Worm (Caenorhabditis elegans) whole organism, L4 larva: ENCODE results near the gene npax-4.

ENCODE experiments used
- F26F4.8 ChIP-seq: fragments of 200-800 bp; sonication (Bioruptor generic); conservative IDR thresholded peaks from 2 replicates; pipeline ENCODE4 v1.3.6; 2022; ENCODE audit warnings: missing genetic modification characterization, missing compliant biosample characterization
- F44E2.7 ChIP-seq: fragments of 200-800 bp; sonication (Bioruptor generic); IDR thresholded peaks from 2 replicates; pipeline ENCODE4 v2.1.2; 2022; ENCODE audit warnings: missing genetic modification characterization, missing compliant biosample characterization
- T20F7.1 ChIP-seq: fragments of 200-800 bp; sonication (Bioruptor generic); optimal IDR thresholded peaks from 2 replicates; lab custom pipeline; 2018; ENCODE audit warnings: mild to moderate bottlenecking, missing genetic modification characterization, missing compliant biosample characterization
- aha-1 ChIP-seq: fragments of 150-350 bp; peaks from one replicate; lab custom pipeline; 2014; ENCODE audit warnings: missing biosample characterization, missing genetic modification characterization
- ctbp-1 ChIP-seq: fragments of 200-800 bp; sonication (Bioruptor generic); IDR thresholded peaks from 2 replicates; pipeline ENCODE4 v1.3.6; 2022; ENCODE audit warnings: missing genetic modification reagents, missing genetic modification characterization, missing compliant biosample characterization
- daf-12 ChIP-seq: fragments of 150-350 bp; optimal IDR thresholded peaks from 2 replicates; lab custom pipeline; 2014; ENCODE audit warnings: missing biosample characterization, missing genetic modification reagents, missing genetic modification characterization
- daf-16 ChIP-seq, 3 experiments: sonication (generic microtip); optimal IDR thresholded peaks; 2 replicates each; lab custom pipeline; 2016 to 2017; ENCODE audit warnings: missing genetic modification characterization in 3 of 3, missing genetic modification reagents in 3 of 3, mild to moderate bottlenecking in 2 of 3, missing compliant biosample characterization in 2 of 3, missing biosample characterization in 1 of 3, moderate library complexity in 1 of 3
- dmd-6 ChIP-seq: fragments of 200-800 bp; sonication (Bioruptor generic); IDR thresholded peaks from 2 replicates; pipeline ENCODE4 v1.3.6; 2022; ENCODE audit warnings: missing genetic modification reagents, missing genetic modification characterization, missing compliant biosample characterization
- dmd-8 ChIP-seq: fragments of 200-800 bp; sonication (Bioruptor generic); IDR thresholded peaks from 2 replicates; pipeline ENCODE4 v1.3.6; 2022; ENCODE audit warnings: missing genetic modification characterization, missing compliant biosample characterization
- dve-1 ChIP-seq: sonication (generic microtip); optimal IDR thresholded peaks from 2 replicates; lab custom pipeline; 2017; ENCODE audit warnings: antibody characterized with exemption, mild to moderate bottlenecking, missing genetic modification characterization, missing compliant biosample characterization; ENCODE audit not compliant: insufficient read depth
- egl-27 ChIP-seq: sonication (generic microtip); optimal IDR thresholded peaks from 3 replicates; lab custom pipeline; 2017; ENCODE audit warnings: missing biosample characterization, missing genetic modification reagents, missing genetic modification characterization
- hlh-11 ChIP-seq: fragments of 200-800 bp; sonication (Bioruptor generic); optimal IDR thresholded peaks from 2 replicates; lab custom pipeline; 2018; ENCODE audit warnings: mild to moderate bottlenecking, missing genetic modification characterization, missing compliant biosample characterization
- jun-1 ChIP-seq: fragments of 150-350 bp; optimal IDR thresholded peaks from 2 replicates; lab custom pipeline; 2014; ENCODE audit warnings: missing biosample characterization, missing genetic modification reagents, missing genetic modification characterization
- lin-29 ChIP-seq: fragments of 200-800 bp; sonication (Bioruptor generic); IDR thresholded peaks from 2 replicates; pipeline ENCODE4 v1.3.6; 2022; ENCODE audit warnings: missing genetic modification reagents, missing genetic modification characterization, missing compliant biosample characterization
- lir-3 ChIP-seq: sonication (generic microtip); optimal IDR thresholded peaks from 2 replicates; lab custom pipeline; 2016; ENCODE audit warnings: mild to moderate bottlenecking, missing genetic modification characterization, missing compliant biosample characterization
- lsy-2 ChIP-seq, 2 experiments: fragments of 150-350 bp in 1 of 2; sonication (generic microtip) in 1 of 2; optimal IDR thresholded peaks; 2 replicates each; lab custom pipeline; 2014 to 2017; ENCODE audit warnings: missing biosample characterization in 2 of 2, missing genetic modification characterization in 2 of 2
- mdt-29 ChIP-seq: fragments of 200-800 bp; sonication (Bioruptor generic); IDR thresholded peaks from 2 replicates; pipeline ENCODE4 v1.3.6; 2022; ENCODE audit warnings: missing genetic modification reagents, missing genetic modification characterization, missing compliant biosample characterization
- mxl-2 ChIP-seq: fragments of 200-800 bp; sonication (Bioruptor generic); conservative IDR thresholded peaks from 2 replicates; pipeline ENCODE4 v1.3.6; 2022; ENCODE audit warnings: missing genetic modification reagents, missing genetic modification characterization, missing compliant biosample characterization
- nhr-102 ChIP-seq: sonication (generic microtip); optimal IDR thresholded peaks from 2 replicates; lab custom pipeline; 2016; ENCODE audit warnings: mild to moderate bottlenecking, missing genetic modification characterization, moderate library complexity, missing compliant biosample characterization
- nhr-28 ChIP-seq: fragments of 150-350 bp; optimal IDR thresholded peaks from 2 replicates; lab custom pipeline; 2014; ENCODE audit warnings: missing biosample characterization, missing genetic modification characterization
- nhr-48 ChIP-seq: sonication (generic microtip); optimal IDR thresholded peaks from 2 replicates; lab custom pipeline; 2016; ENCODE audit warnings: mild to moderate bottlenecking, missing genetic modification characterization, missing compliant biosample characterization
- nhr-77 ChIP-seq: fragments of 150-350 bp; optimal IDR thresholded peaks from 2 replicates; lab custom pipeline; 2014; ENCODE audit warnings: missing biosample characterization, missing genetic modification characterization
- php-3 ChIP-seq: fragments of 200-800 bp; sonication (Bioruptor generic); IDR thresholded peaks from 2 replicates; pipeline ENCODE4 v1.3.6; 2022; ENCODE audit warnings: missing genetic modification reagents, missing genetic modification characterization, missing compliant biosample characterization
- pqm-1 ChIP-seq: sonication (generic microtip); optimal IDR thresholded peaks from 2 replicates; lab custom pipeline; 2017; ENCODE audit warnings: missing biosample characterization, missing genetic modification characterization
- set-16 ChIP-seq: fragments of 200-800 bp; sonication (Bioruptor generic); IDR thresholded peaks from 2 replicates; pipeline ENCODE4 v1.3.6; 2022; ENCODE audit warnings: missing genetic modification reagents, missing genetic modification characterization, missing compliant biosample characterization
- snpc-1.2 ChIP-seq: fragments of 200-800 bp; sonication (Bioruptor generic); IDR thresholded peaks from 2 replicates; pipeline ENCODE4 v1.3.6; 2022; ENCODE audit warnings: missing genetic modification reagents, missing genetic modification characterization, missing compliant biosample characterization
- snpc-4 ChIP-seq: fragments of 150-350 bp; optimal IDR thresholded peaks from 2 replicates; lab custom pipeline; 2014; ENCODE audit warnings: missing biosample characterization, missing genetic modification characterization
- zfp-2 ChIP-seq: sonication (generic microtip); optimal IDR thresholded peaks from 2 replicates; lab custom pipeline; 2016; ENCODE audit warnings: mild to moderate bottlenecking, missing genetic modification characterization, missing compliant biosample characterization
- zip-2 ChIP-seq: fragments of 150-350 bp; optimal IDR thresholded peaks from 2 replicates; lab custom pipeline; 2014; ENCODE audit warnings: missing biosample characterization, missing genetic modification characterization
- ztf-11 ChIP-seq: fragments of 150-350 bp; optimal IDR thresholded peaks from 2 replicates; lab custom pipeline; 2014; ENCODE audit warnings: missing biosample characterization, missing genetic modification characterization

The npax-4 gene

ce11 chrIV:8855963-8856362, 23.7 kb downstream of the npax-4 start, which contains the start of gene T11B7.5:
Gene T11B7.5 (minus strand): TSS chrIV:8856063.
- TF ChIP-seq aha-1 (tag; lab: Kevin White, UChicago) = peak; percentile 17
- no peak for TF ChIP-seq mxl-2
- no peak for TF ChIP-seq snpc-4
- no peak for TF ChIP-seq F26F4.8
- no peak for TF ChIP-seq egl-27 (tag; lab: Kevin White, UChicago)

ce11 chrIV:8853301-8853700, 26.4 kb downstream of the npax-4 start:
- peak; percentile 67 for TF ChIP-seq aha-1 (tag; lab: Kevin White, UChicago)
- TF ChIP-seq ctbp-1 (GFP tag; lab: Robert Waterston, UW) = no peak

ce11 chrIV:8852194-8852593, 27.5 kb downstream of the npax-4 start, which contains the start of gene alp-1:
Gene alp-1 (plus strand): TSS chrIV:8852494.
- no peak for TF ChIP-seq mxl-2
- TF ChIP-seq lir-3 (tag; lab: Kevin White, UChicago) = no peak
- TF ChIP-seq zip-2 (tag; lab: Kevin White, UChicago) = no peak
- no peak for TF ChIP-seq lsy-2 (tag; optimal IDR thresholded peaks at IDR 0.05; lab: Kevin White, UChicago)
- TF ChIP-seq, all 104 proteins: peak for 0

ce11 chrIV:8850807-8851206, 28.9 kb downstream of the npax-4 start:
- TF ChIP-seq hlh-11 (tag; lab: Kevin White, UChicago) (peak; percentile 1), lin-29 (GFP tag; lab: Robert Waterston, UW) (0 out of 2 replicates have a peak, but pooled peaks have one; percentile 26), nhr-77 (tag; lab: Kevin White, UChicago) (no peak), dmd-8 (GFP tag; lab: Robert Waterston, UW) (0 out of 2 replicates have a peak, but pooled peaks have one; percentile 57), zfp-2 (no peak), nhr-48 (tag; lab: Kevin White, UChicago) (no peak), F44E2.7 (GFP tag; lab: Robert Waterston, UW) (no peak), aha-1 (tag; lab: Kevin White, UChicago) (no peak), set-16 (GFP tag; lab: Robert Waterston, UW) (peak; percentile 92), nhr-28 (peak; percentile 13)

- TF ChIP-seq nhr-102 (tag; lab: Kevin White, UChicago) (no peak), set-16 (GFP tag; lab: Robert Waterston, UW) (peak; percentile 85)
These were observed 30.7 kb downstream of the npax-4 start for ce11 chrIV:8848983-8849382.

- no peak for TF ChIP-seq dve-1 (tag; lab: Kevin White, UChicago)
- no peak for TF ChIP-seq hlh-11 (tag; lab: Kevin White, UChicago)
- TF ChIP-seq, all 104 proteins: peak for 0
These were observed 31.8 kb downstream of the npax-4 start, which contains the start of gene col-118 for ce11 chrIV:8847918-8848317. Gene col-118 (plus strand): TSS chrIV:8848218.

ce11 chrIV:8845922-8846321, 33.8 kb downstream of the npax-4 start:
- TF ChIP-seq pqm-1 (tag; lab: Kevin White, UChicago) (peak; percentile 94), daf-16 (GFP tag; optimal IDR thresholded peaks at IDR 0.05; lab: Kevin White, UChicago) (no peak), daf-16 (tag; optimal IDR thresholded peaks at IDR 0.05; lab: Kevin White, UChicago) (peak; percentile 56), dve-1 (tag; lab: Kevin White, UChicago) (peak; percentile 32), dmd-6 (GFP tag; lab: Robert Waterston, UW) (peak; percentile 39; the same call in 1 of the 2 replicates), hlh-11 (tag; lab: Kevin White, UChicago) (peak; percentile 36), daf-12 (tag; lab: Kevin White, UChicago) (no peak), ztf-11 (tag; lab: Kevin White, UChicago) (no peak), snpc-1.2 (GFP tag; lab: Robert Waterston, UW) (no peak), nhr-28 (peak; percentile 62), jun-1 (tag; lab: Kevin White, UChicago) (no peak), T20F7.1 (GFP tag; lab: Kevin White, UChicago) (peak; percentile 5), mdt-29 (GFP tag; lab: Robert Waterston, UW) (no peak), php-3 (no peak)
